Worm (Caenorhabditis elegans) whole organism, L4 larva: Measurements from ENCODE around the gene C45G9.2.

ENCODE experiments used
- ceh-82 ChIP-seq: sonication (generic microtip); optimal IDR thresholded peaks from 2 replicates; lab custom pipeline; 2017; ENCODE audit warnings: missing biosample characterization, missing genetic modification characterization
- jun-1 ChIP-seq: fragments of 150-350 bp; optimal IDR thresholded peaks from 2 replicates; lab custom pipeline; 2014; ENCODE audit warnings: missing biosample characterization, missing genetic modification reagents, missing genetic modification characterization
- nhr-25 ChIP-seq: sonication (generic microtip); optimal IDR thresholded peaks from 2 replicates; lab custom pipeline; 2017; ENCODE audit warnings: missing genetic modification characterization, mild to moderate bottlenecking, missing compliant biosample characterization, antibody characterized with exemption, moderate library complexity, borderline replicate concordance; ENCODE audit not compliant: insufficient read depth

ce11 chrIII:5098740-5099276 lies 29.9 kb downstream of the C45G9.2 start:
- TF ChIP-seq ceh-82 (tag; lab: Kevin White, UChicago) (no peak), jun-1 (tag; lab: Kevin White, UChicago) (no peak), nhr-25 (no peak)
